Fruit fly (Drosophila melanogaster): ENCODE data around the gene RpS28a.

RpS28a gene

DNA sequence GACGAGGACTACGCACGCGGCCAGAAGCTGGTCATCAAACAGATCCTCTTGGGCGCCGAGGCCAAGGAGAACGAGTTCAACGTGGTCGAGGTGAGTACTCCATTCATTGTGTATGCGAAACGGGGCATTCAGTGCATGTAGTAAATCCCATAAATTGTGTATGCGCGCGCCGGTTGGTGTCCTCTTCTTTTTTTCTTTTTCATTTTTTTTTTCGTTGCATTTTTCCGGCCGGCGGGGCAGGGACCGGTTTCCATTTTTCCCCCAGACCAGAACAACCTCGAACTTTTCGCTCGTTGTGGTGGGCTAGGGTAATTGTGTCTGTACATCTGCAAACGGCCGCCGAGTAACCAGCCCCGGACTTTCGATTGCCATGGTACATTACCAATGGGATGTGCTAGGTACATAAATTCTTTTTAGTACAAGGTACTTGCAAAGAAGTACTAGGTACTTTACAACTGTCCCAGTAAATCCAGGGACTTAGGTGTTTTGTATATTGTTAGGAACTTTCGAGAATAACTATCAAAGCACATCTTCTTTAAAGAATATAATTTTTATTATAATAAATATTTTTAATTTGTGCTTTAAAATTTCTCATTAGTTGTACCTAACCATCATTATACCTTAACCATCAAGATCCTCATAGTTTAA lies 17.0 kb downstream of the RpS28a start:
- TF ChIP-seq usp (GFP tag; optimal IDR thresholded peaks at IDR 0.05), result no peak
- TF ChIP-seq EcR (GFP tag; optimal IDR thresholded peaks at IDR 0.05), result no peak
- no peak for TF ChIP-seq Dll (optimal IDR thresholded peaks at IDR 0.05)
- TF ChIP-seq psq (optimal IDR thresholded peaks at IDR 0.05), result no peak
- TF ChIP-seq pan (optimal IDR thresholded peaks at IDR 0.05), result no peak
- TF ChIP-seq CG8478 (optimal IDR thresholded peaks at IDR 0.05), result no peak

DNA sequence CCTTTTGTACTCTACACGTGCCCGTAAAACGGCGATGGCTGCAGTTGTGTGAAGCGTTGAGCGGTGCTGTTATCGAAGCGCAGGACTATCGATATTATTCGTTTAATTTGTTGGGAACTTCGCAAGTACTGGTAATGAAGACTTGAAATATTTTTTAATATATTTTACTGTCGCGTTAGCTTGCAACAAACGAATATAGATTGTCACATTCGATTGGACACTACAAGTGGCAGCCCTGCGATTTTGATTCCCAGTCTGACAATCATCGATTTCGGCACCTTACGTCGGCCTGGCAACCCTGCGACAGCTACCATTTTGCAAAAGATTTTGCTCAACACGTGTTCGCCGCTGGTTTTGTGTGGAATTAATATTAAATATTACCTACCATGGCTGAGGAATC lies 17.8 kb downstream of the RpS28a start, which contains the start of the genes Nlp and Nph:
Nlp (plus strand) TSS at position 138 of the 400 bp plus-strand sequence.
Nph (minus strand) TSS at position 214 of the 400 bp plus-strand sequence.
- no peak for TF ChIP-seq pan (optimal IDR thresholded peaks at IDR 0.05)
- TF ChIP-seq Dll (optimal IDR thresholded peaks at IDR 0.05), result no peak
- no peak for TF ChIP-seq CG8478 (optimal IDR thresholded peaks at IDR 0.05)
- no peak for TF ChIP-seq psq (optimal IDR thresholded peaks at IDR 0.05)

DNA sequence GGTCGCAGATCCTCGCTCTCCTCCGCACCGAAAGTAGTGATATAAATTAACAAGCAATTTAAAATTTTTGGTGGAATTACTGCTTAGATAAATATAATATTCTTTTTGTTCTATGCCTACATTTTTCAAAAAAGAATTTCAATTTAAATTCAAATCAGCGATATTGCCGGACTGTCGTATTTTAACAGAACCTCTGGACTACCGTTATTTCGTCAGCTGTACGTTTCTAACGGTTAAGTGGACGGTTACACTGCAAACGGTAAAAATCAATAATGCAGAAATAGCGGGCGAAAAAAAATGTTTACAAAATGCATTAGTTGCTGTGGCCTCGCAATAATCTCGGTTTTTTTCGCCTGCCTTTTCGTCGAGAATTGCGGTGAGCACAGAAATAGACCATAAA lies 22.2 kb downstream of the RpS28a start, which contains the start of gene Tace:
Tace (plus strand) TSS at position 245 of the 400 bp plus-strand sequence.
- TF ChIP-seq psq (optimal IDR thresholded peaks at IDR 0.05), result no peak
- TF ChIP-seq usp (GFP tag; optimal IDR thresholded peaks at IDR 0.05), result no peak
- TF ChIP-seq CG8478 (optimal IDR thresholded peaks at IDR 0.05), result no peak
- TF ChIP-seq pan (optimal IDR thresholded peaks at IDR 0.05), result no peak
- no peak for TF ChIP-seq Dll (optimal IDR thresholded peaks at IDR 0.05)
- no peak for TF ChIP-seq EcR (GFP tag; optimal IDR thresholded peaks at IDR 0.05)

DNA sequence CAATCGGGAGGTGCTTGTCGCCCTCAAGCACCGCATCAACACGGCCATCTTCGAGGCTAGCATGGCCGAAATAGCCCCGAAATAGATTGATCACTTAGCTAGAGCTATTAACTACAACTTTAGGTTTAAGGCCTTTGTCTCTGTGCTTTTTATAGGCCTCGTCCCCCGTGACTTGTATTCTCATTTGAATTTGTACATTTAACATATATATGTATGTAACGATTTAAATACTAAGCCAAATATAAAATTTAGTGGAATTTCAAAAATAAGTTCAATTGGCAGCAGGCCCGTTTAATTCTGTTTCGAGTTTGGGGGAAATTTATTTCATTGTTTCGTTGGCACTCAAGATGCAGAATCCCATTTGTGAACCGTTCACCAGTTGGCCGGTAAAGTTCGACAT lies 23.0 kb downstream of the RpS28a start, which contains the start of gene CG34298:
CG34298 (plus strand) TSS at position 301 of the 400 bp plus-strand sequence.
- TF ChIP-seq usp (GFP tag; optimal IDR thresholded peaks at IDR 0.05), result no peak
- no peak for TF ChIP-seq psq (optimal IDR thresholded peaks at IDR 0.05)
- TF ChIP-seq Dll (optimal IDR thresholded peaks at IDR 0.05), result no peak
- TF ChIP-seq EcR (GFP tag; optimal IDR thresholded peaks at IDR 0.05), result no peak
- TF ChIP-seq pan (optimal IDR thresholded peaks at IDR 0.05), result no peak
- no peak for TF ChIP-seq CG8478 (optimal IDR thresholded peaks at IDR 0.05)

DNA sequence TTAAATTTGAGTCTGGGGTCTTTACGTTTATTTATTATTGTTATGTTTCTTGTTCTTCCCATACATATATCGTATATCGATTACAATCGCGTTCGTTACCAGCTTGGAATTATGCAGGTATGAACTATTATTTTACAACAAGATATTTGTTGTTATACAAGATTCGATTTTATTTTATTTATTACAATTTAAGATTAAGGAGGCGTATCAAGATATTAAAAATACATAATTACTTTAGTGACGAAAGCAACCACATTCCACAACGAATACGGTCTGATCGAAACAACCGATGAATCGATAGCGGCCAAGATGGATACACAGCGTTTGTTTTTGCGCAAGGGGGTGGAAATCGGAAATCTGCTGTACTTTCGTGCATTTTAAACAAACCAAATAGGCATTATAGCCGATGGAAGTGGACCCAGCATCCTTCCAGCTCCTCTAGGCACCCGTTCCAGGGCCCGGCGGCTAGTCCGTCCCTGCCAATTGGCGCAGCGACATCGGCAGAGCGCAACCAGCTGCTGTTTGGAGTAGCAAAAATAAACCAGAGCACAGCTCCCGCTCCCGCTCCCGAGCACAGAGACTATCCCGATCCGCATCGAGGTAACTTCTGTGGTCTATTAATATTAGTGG lies 24.7 kb downstream of the RpS28a start, which contains the start of the genes CG15525 and CG11504:
CG15525 (minus strand) TSS at position 70 of the 630 bp plus-strand sequence.
CG11504 (plus strand) TSS at position 294 of the 630 bp plus-strand sequence.
- TF ChIP-seq EcR (GFP tag; optimal IDR thresholded peaks at IDR 0.05) (no peak), Dll (optimal IDR thresholded peaks at IDR 0.05) (no peak), usp (GFP tag; optimal IDR thresholded peaks at IDR 0.05) (no peak), psq (optimal IDR thresholded peaks at IDR 0.05) (no peak), CG8478 (optimal IDR thresholded peaks at IDR 0.05) (no peak), pan (optimal IDR thresholded peaks at IDR 0.05) (no peak)

DNA sequence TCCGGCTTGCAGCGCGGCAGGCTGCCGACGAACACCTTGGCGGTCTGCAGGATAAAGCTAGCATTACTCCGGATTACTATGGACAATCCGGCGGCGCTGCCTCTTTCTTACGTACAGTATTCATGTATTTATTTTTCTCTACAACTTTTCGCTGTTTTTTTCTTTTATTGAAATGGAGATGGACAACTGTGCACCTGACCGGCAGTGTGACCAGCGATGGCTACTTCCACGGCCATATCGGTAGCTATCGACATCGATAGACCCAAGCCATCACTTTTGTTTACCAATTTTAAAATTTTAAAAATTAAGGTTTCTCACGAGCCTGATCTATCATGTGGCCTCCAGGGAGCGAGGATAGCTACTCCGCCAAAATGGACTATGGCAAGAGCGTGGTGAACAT lies 27.4 kb downstream of the RpS28a start, which contains the start of the genes CG7903 and Sas-6:
CG7903 (minus strand) TSS at position 197 of the 400 bp plus-strand sequence.
Sas-6 (plus strand) TSS at position 323 of the 400 bp plus-strand sequence.
- no peak for TF ChIP-seq pan (optimal IDR thresholded peaks at IDR 0.05)
- no peak for TF ChIP-seq EcR (GFP tag; optimal IDR thresholded peaks at IDR 0.05)
- TF ChIP-seq psq (optimal IDR thresholded peaks at IDR 0.05), result no peak
- no peak for TF ChIP-seq Dll (optimal IDR thresholded peaks at IDR 0.05)
- no peak for TF ChIP-seq usp (GFP tag; optimal IDR thresholded peaks at IDR 0.05)
- TF ChIP-seq CG8478 (optimal IDR thresholded peaks at IDR 0.05), result no peak

DNA sequence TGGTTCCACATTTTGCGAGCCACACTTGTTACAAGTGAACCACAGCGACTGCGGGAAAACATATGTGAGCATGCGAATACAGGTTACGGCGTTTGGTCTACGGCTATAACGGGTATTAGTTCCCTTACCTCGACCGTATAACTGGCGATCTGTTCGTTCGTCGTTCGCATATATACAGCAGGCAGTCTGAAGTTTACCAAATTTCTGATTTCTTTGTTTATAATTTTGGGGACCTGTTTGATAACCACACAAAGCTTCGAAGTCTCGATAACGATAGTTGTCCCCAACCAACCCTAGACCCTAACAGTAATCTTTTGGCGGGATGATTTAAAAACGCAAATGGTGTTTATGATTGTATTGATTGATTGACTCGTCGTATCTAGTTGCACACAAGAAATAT lies 29.3 kb downstream of the RpS28a start, which contains the start of gene Acph-1:
Acph-1 (minus strand) TSS at position 278 of the 400 bp plus-strand sequence.
- TF ChIP-seq Dll (optimal IDR thresholded peaks at IDR 0.05) (no peak), psq (optimal IDR thresholded peaks at IDR 0.05) (no peak), pan (optimal IDR thresholded peaks at IDR 0.05) (no peak), EcR (GFP tag; optimal IDR thresholded peaks at IDR 0.05) (no peak), CG8478 (optimal IDR thresholded peaks at IDR 0.05) (no peak), usp (GFP tag; optimal IDR thresholded peaks at IDR 0.05) (no peak)

DNA sequence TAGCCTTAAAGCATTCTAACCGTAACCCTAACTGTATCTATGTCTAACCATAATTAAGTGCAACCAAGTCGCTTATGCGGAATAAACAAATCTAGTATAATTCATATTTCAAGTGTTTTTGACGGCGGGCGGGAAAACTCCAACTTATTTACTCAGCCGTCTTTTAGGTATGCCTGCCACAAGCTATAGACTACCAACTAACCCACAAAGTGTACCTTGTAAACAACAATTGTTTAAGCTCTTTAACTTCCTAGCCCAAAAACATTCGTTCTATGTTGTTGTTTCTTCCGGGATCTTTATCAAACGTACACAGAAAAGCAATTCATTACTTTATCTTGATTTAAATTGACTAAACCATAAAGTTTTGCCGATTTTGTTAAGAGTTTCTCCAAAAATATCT lies 31.8 kb downstream of the RpS28a start:
- TF ChIP-seq usp (GFP tag; optimal IDR thresholded peaks at IDR 0.05), result no peak
- TF ChIP-seq pan (optimal IDR thresholded peaks at IDR 0.05), result no peak
- no peak for TF ChIP-seq EcR (GFP tag; optimal IDR thresholded peaks at IDR 0.05)
- TF ChIP-seq Dll (optimal IDR thresholded peaks at IDR 0.05), result no peak
- TF ChIP-seq CG8478 (optimal IDR thresholded peaks at IDR 0.05), result no peak

DNA sequence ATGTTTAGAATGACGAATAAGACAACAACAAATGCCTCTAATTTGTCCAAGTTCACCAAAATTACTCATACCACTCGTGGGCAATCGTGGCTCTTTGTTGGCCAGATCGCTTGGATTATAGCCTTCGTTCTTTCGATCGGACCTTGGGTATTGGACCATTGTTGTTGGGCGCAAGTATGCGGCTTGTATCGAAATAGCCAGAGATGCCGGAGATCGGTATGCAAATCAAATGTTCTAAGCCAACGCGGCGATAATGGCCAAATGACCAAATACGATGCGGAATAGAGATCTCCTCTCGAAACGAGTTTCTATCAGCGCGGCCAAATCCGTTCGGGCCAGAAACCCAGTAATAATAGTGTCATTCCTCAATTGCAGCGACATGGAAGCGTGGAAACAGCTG lies 37.2 kb downstream of the RpS28a start:
- TF ChIP-seq pan (optimal IDR thresholded peaks at IDR 0.05), result no peak
- TF ChIP-seq EcR (GFP tag; optimal IDR thresholded peaks at IDR 0.05), result no peak
- TF ChIP-seq usp (GFP tag; optimal IDR thresholded peaks at IDR 0.05), result no peak
- no peak for TF ChIP-seq Dll (optimal IDR thresholded peaks at IDR 0.05)
- TF ChIP-seq CG8478 (optimal IDR thresholded peaks at IDR 0.05), result no peak
- TF ChIP-seq psq (optimal IDR thresholded peaks at IDR 0.05), result no peak

DNA sequence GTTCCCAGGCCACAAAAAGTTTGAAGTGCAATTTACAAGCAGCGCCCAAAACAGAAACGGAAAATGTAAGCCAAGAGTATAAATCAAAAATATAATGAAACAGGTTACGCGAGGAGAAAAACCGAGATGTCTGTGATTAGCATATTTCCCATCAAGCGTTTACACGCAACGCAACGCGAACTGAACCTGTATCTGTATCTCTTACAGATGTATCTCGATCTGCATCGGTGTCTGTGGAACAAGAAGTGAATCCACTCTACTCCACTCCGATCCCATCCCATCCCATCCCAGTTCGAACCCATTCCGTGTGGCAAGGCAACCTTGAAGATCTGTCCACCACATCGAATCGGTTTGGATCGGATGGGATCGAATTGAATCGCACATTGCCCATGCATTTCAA lies 38.6 kb downstream of the RpS28a start:
- no peak for TF ChIP-seq CG8478 (optimal IDR thresholded peaks at IDR 0.05)
- TF ChIP-seq EcR (GFP tag; optimal IDR thresholded peaks at IDR 0.05), result no peak
- no peak for TF ChIP-seq Dll (optimal IDR thresholded peaks at IDR 0.05)
- no peak for TF ChIP-seq pan (optimal IDR thresholded peaks at IDR 0.05)
- TF ChIP-seq psq (optimal IDR thresholded peaks at IDR 0.05), result no peak
- no peak for TF ChIP-seq usp (GFP tag; optimal IDR thresholded peaks at IDR 0.05)

DNA sequence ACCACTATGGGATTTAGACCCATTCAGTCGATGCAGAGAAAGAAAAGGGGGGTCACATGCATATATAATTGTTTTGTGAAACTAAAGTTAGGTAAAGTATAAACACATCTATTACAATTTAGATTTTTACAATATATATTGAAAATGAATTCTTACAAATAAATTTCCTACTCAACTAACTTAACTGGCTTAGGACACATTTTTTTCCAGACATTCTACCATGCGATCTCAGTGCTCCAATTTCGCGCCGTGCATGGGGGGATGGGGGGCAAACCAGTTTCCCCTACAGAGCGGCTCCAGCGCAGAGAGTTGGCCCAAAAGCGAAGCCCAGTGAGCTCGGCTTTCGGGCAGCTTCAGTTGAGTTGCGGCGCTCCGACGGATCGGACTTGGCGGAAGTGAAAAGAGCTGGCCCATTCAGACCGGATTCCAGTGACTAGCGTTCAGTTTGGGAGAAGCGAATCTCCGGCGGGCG lies 39.3 kb downstream of the RpS28a start, which contains the start of gene CG7896:
CG7896 (plus strand) TSS at position 354 of the 472 bp plus-strand sequence.
- TF ChIP-seq Dll (optimal IDR thresholded peaks at IDR 0.05) (no peak), usp (GFP tag; optimal IDR thresholded peaks at IDR 0.05) (no peak), EcR (GFP tag; optimal IDR thresholded peaks at IDR 0.05) (no peak), psq (optimal IDR thresholded peaks at IDR 0.05) (no peak), CG8478 (optimal IDR thresholded peaks at IDR 0.05) (no peak), pan (optimal IDR thresholded peaks at IDR 0.05) (no peak)

Data from whole organism.